Worm (Caenorhabditis elegans) whole organism, late embryonic: ENCODE results near the gene dhs-19.

Experiments used
- C08G9.2 ChIP-seq: sonication (generic microtip); optimal IDR thresholded peaks from 2 replicates; lab custom pipeline; 2016; ENCODE audit warnings: mild to moderate bottlenecking, missing genetic modification characterization, moderate library complexity, missing compliant biosample characterization
- C38D4.7 ChIP-seq: fragments of 200-800 bp; sonication (Bioruptor generic); optimal IDR thresholded peaks from 2 replicates; lab custom pipeline; 2018; ENCODE audit warnings: mild to moderate bottlenecking, missing genetic modification characterization, moderate library complexity, missing compliant biosample characterization
- F13H6.1 ChIP-seq: sonication (generic microtip); optimal IDR thresholded peaks from 2 replicates; lab custom pipeline; 2016; ENCODE audit warnings: missing genetic modification characterization, missing compliant biosample characterization
- ceh-14 ChIP-seq: sonication (generic microtip); optimal IDR thresholded peaks from 2 replicates; lab custom pipeline; 2016; ENCODE audit warnings: missing genotype, missing genetic modification characterization, missing compliant biosample characterization
- ceh-18 ChIP-seq: sonication (generic microtip); optimal IDR thresholded peaks from 2 replicates; lab custom pipeline; 2016; ENCODE audit warnings: missing genetic modification characterization, missing compliant biosample characterization
- ceh-19 ChIP-seq: fragments of 200-800 bp; sonication (Bioruptor generic); optimal IDR thresholded peaks from 2 replicates; lab custom pipeline; 2018; ENCODE audit warnings: mild to moderate bottlenecking, missing genetic modification characterization, missing compliant biosample characterization
- ceh-2 ChIP-seq: sonication (generic microtip); optimal IDR thresholded peaks from 2 replicates; lab custom pipeline; 2016; ENCODE audit warnings: missing genotype, missing genetic modification characterization, missing compliant biosample characterization
- ceh-30 ChIP-seq: fragments of 150-350 bp; optimal IDR thresholded peaks from 2 replicates; lab custom pipeline; 2014; ENCODE audit warnings: missing biosample characterization, missing genetic modification characterization
- ceh-31 ChIP-seq: sonication (generic microtip); optimal IDR thresholded peaks from 2 replicates; lab custom pipeline; 2016; ENCODE audit warnings: missing genetic modification characterization, missing compliant biosample characterization
- ceh-34 ChIP-seq: sonication (generic microtip); optimal IDR thresholded peaks from 2 replicates; lab custom pipeline; 2016; ENCODE audit warnings: mild to moderate bottlenecking, missing genetic modification characterization, missing compliant biosample characterization
- ceh-48 ChIP-seq: sonication (generic microtip); optimal IDR thresholded peaks from 2 replicates; lab custom pipeline; 2016; ENCODE audit warnings: missing genetic modification characterization, inconsistent platforms, missing compliant biosample characterization
- ceh-6 ChIP-seq: fragments of 200-800 bp; sonication (Bioruptor generic); optimal IDR thresholded peaks from 2 replicates; lab custom pipeline; 2018; ENCODE audit warnings: mild to moderate bottlenecking, missing genetic modification characterization, missing compliant biosample characterization
- dmd-4 ChIP-seq: sonication (generic microtip); optimal IDR thresholded peaks from 2 replicates; lab custom pipeline; 2016; ENCODE audit warnings: borderline replicate concordance, missing genetic modification characterization, missing compliant biosample characterization
- elt-2 ChIP-seq: sonication (generic microtip); optimal IDR thresholded peaks from 2 replicates; lab custom pipeline; 2016; ENCODE audit warnings: missing genetic modification reagents, missing genetic modification characterization, missing compliant biosample characterization
- elt-4 ChIP-seq: sonication (generic microtip); optimal IDR thresholded peaks from 2 replicates; lab custom pipeline; 2016; ENCODE audit warnings: missing genetic modification characterization, missing compliant biosample characterization
- ets-4 ChIP-seq: sonication (generic microtip); optimal IDR thresholded peaks from 2 replicates; lab custom pipeline; 2016; ENCODE audit warnings: missing genetic modification characterization, missing compliant biosample characterization
- eyg-1 ChIP-seq: sonication (generic microtip); optimal IDR thresholded peaks from 2 replicates; lab custom pipeline; 2016; ENCODE audit warnings: missing genotype, missing genetic modification characterization, missing compliant biosample characterization
- fax-1 ChIP-seq: sonication (generic microtip); optimal IDR thresholded peaks from 2 replicates; lab custom pipeline; 2016; ENCODE audit warnings: missing genotype, missing genetic modification characterization, missing compliant biosample characterization
- hlh-15 ChIP-seq: sonication (generic microtip); optimal IDR thresholded peaks from 2 replicates; lab custom pipeline; 2016; ENCODE audit warnings: missing genetic modification characterization, missing compliant biosample characterization
- hlh-6 ChIP-seq: sonication (generic microtip); optimal IDR thresholded peaks from 2 replicates; lab custom pipeline; 2016; ENCODE audit warnings: missing genotype, missing genetic modification characterization, missing compliant biosample characterization
- hlh-8 ChIP-seq: sonication (generic microtip); optimal IDR thresholded peaks from 2 replicates; lab custom pipeline; 2016; ENCODE audit warnings: missing genotype, missing genetic modification characterization, missing compliant biosample characterization
- lim-6 ChIP-seq: sonication (generic microtip); optimal IDR thresholded peaks from 2 replicates; lab custom pipeline; 2016; ENCODE audit warnings: missing genetic modification characterization, missing compliant biosample characterization
- nfya-1 ChIP-seq: sonication (generic microtip); optimal IDR thresholded peaks from 2 replicates; lab custom pipeline; 2017; ENCODE audit warnings: missing genetic modification characterization, mild to moderate bottlenecking, missing compliant biosample characterization, antibody characterized with exemption, moderate library complexity
- nhr-11 ChIP-seq: fragments of 150-350 bp; optimal IDR thresholded peaks from 2 replicates; lab custom pipeline; 2014; ENCODE audit warnings: missing biosample characterization, missing genetic modification characterization
- odd-2 ChIP-seq: sonication (generic microtip); optimal IDR thresholded peaks from 2 replicates; lab custom pipeline; 2017; ENCODE audit warnings: antibody characterized with exemption, mild to moderate bottlenecking, missing genetic modification characterization, missing compliant biosample characterization
- pag-3 ChIP-seq: sonication (generic microtip); optimal IDR thresholded peaks from 2 replicates; lab custom pipeline; 2016; ENCODE audit warnings: missing compliant biosample characterization, missing genetic modification characterization, borderline replicate concordance
- pat-9 ChIP-seq: fragments of 200-800 bp; sonication (Bioruptor generic); optimal IDR thresholded peaks from 2 replicates; lab custom pipeline; 2018; ENCODE audit warnings: mild to moderate bottlenecking, missing genetic modification characterization, moderate library complexity, missing compliant biosample characterization
- pha-4 ChIP-seq: fragments of 150-350 bp; optimal IDR thresholded peaks from 2 replicates; lab custom pipeline; 2018; ENCODE audit warnings: missing biosample characterization, missing genetic modification reagents, missing genetic modification characterization
- ref-2 ChIP-seq: sonication (generic microtip); optimal IDR thresholded peaks from 2 replicates; lab custom pipeline; 2016; ENCODE audit warnings: missing genetic modification characterization, missing compliant biosample characterization
- rnt-1 ChIP-seq: sonication (generic microtip); optimal IDR thresholded peaks from 2 replicates; lab custom pipeline; 2016; ENCODE audit warnings: missing genetic modification characterization, missing compliant biosample characterization
- sdc-2 ChIP-seq: sonication (generic microtip); optimal IDR thresholded peaks from 2 replicates; lab custom pipeline; 2016; ENCODE audit warnings: missing genotype, missing genetic modification characterization, missing compliant biosample characterization
- syd-9 ChIP-seq: sonication (generic microtip); optimal IDR thresholded peaks from 2 replicates; lab custom pipeline; 2016; ENCODE audit warnings: mild to moderate bottlenecking, missing genetic modification characterization, moderate library complexity, missing compliant biosample characterization
- tbx-2 ChIP-seq: sonication (generic microtip); optimal IDR thresholded peaks from 2 replicates; lab custom pipeline; 2016; ENCODE audit warnings: missing genetic modification characterization, missing compliant biosample characterization
- tbx-7 ChIP-seq: sonication (generic microtip); optimal IDR thresholded peaks from 2 replicates; lab custom pipeline; 2016; ENCODE audit warnings: missing genotype, missing genetic modification characterization, missing compliant biosample characterization
- ttx-3 ChIP-seq: sonication (generic microtip); optimal IDR thresholded peaks from 2 replicates; lab custom pipeline; 2016; ENCODE audit warnings: missing genetic modification reagents, missing genetic modification characterization, missing compliant biosample characterization
- unc-42 ChIP-seq: sonication (generic microtip); optimal IDR thresholded peaks from 2 replicates; lab custom pipeline; 2016; ENCODE audit warnings: missing genotype, missing genetic modification characterization, missing compliant biosample characterization
- zip-5 ChIP-seq: sonication (generic microtip); optimal IDR thresholded peaks from 2 replicates; lab custom pipeline; 2016; ENCODE audit warnings: missing genetic modification characterization, missing compliant biosample characterization
- ztf-16 ChIP-seq: sonication (generic microtip); optimal IDR thresholded peaks from 2 replicates; lab custom pipeline; 2017; ENCODE audit warnings: missing genetic modification characterization, missing compliant biosample characterization

Gene dhs-19

DNA sequence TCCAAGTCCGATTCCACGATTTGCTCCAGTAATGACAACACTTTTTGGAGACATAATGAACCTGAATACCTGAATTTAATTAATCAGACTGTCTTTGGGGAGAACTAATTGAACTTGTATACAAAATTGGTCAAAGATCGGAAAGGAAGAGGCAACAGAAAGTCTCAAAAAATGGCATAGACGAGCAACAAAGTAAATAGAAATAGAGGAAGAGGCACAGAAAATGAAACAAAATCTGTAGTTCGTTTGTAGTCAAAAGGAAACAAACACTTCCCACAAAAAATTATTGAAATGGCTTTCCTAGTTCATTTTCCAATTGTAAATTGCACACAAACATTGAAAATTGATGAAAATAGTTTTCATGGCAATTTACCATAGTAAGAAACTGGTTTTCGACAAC is 24.4 kb upstream of the dhs-19 start, which contains the start of gene C55A6.6:
Gene C55A6.6 (minus strand): TSS at position 61 of the 400 bp plus-strand sequence.
- TF ChIP-seq hlh-8 (tag; lab: Kevin White, UChicago) (no peak), nhr-11 (tag; lab: Kevin White, UChicago) (no peak), elt-4 (no peak), elt-2 (tag; lab: Kevin White, UChicago) (no peak), ets-4 (tag; lab: Kevin White, UChicago) (no peak), odd-2 (tag; lab: Kevin White, UChicago) (no peak), C38D4.7 (GFP tag; lab: Kevin White, UChicago) (no peak), hlh-15 (tag; lab: Kevin White, UChicago) (no peak)

DNA sequence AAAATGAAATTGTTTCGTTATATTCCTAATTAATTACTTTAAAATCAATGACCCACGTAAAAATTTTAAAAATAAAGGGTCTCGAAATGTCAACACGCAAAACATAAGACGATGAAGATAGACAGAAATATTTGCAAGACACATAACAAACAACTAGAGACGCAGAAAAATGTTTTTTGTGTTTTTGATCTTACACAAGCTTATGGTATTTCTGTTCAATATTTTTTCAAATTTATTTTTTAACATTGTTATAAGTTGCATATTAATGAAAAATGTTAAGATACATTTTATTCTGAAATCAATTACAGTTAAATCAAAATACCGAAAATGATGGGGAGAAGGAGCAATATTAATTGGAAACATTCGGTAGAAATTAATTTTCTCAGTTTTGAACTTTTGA is 23.1 kb upstream of the dhs-19 start, which contains the start of gene C55A6.3:
Gene C55A6.3 (minus strand): TSS at position 101 of the 400 bp plus-strand sequence.
- TF ChIP-seq pat-9 (tag; lab: Kevin White, UChicago) (no peak), eyg-1 (tag; lab: Kevin White, UChicago) (no peak), tbx-2 (tag; lab: Kevin White, UChicago) (no peak), ceh-19 (GFP tag; lab: Kevin White, UChicago) (no peak), pha-4 (tag; lab: Kevin White, UChicago) (no peak)

DNA sequence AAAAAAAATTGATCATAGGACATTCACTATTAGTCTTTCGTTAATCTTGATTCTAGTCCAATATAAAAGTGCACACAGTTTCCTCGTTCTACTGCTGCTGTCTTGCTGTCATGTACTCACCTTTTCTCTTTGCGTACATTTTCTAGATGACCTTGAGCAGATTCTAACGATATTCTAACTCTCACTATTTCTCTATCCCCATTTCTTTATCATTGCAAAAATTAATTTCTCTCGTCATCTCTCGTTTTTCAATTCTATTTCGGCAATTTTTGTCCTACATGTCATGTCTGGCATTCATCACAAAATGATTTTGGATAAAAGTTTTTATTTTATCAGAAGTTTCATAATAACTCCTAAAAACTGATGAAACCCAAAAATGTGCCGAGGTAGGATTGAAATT is 18.5 kb upstream of the dhs-19 start, which contains the start of gene ttll-5:
Gene ttll-5 (plus strand): TSS at position 288 of the 400 bp plus-strand sequence.
- TF ChIP-seq ets-4 (tag; lab: Kevin White, UChicago): no peak
- no peak for TF ChIP-seq F13H6.1 (tag; lab: Kevin White, UChicago)
- TF ChIP-seq ceh-30 (tag; lab: Kevin White, UChicago): no peak
- TF ChIP-seq, all 69 proteins: peak for 0

DNA sequence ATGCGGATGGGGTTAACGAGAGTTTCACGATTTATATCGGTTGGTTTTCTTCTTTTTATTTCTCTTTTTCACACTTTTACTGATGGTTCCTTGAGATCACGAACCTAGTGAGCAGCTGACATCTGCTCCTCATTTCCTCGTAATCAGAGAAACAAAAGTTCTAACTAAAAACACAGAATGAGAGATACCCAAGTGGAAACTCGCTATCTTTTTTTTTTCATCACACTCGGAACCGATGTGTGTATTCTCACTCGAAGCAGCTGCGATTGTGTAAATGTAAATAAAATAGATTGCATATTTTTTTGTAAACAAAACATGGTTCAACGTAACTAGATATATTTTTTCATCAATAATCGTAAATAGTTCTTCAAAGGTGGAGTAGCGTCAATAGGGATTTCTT is 16.1 kb upstream of the dhs-19 start:
- TF ChIP-seq ceh-34 (no peak), elt-2 (tag; lab: Kevin White, UChicago) (no peak), pag-3 (tag; lab: Kevin White, UChicago) (no peak), nfya-1 (tag; lab: Kevin White, UChicago) (no peak), ceh-18 (tag; lab: Kevin White, UChicago) (peak; percentile 51)

DNA sequence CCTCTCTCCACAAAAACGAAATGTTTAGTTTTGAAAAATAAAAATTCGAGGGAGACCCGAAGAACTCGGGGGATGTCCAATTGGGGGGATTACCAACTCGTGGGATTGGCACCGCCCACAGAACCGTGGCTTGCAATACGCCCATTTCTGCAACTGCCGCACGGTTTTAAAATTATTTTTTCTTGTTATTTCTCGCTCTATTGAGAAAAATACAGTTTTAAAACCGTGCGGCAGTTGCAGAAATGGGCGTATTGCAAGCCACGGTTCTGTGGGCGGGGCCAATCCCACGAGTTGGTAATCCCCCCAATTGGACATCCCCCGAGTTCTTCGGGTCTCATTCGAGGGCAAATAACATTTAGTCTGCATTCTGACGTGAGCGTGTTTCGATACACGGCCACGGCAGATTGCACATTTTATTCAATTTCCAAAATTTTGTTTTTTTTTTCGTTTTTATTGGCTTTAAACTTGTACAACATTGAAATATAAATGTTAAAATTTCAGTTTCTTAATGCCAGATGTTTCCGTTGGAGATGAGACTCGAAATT is 14.6 kb upstream of the dhs-19 start, which contains the start of the genes C55A6.1 and C55A6.10:
Gene C55A6.1 (minus strand): TSS at position 116 of the 545 bp plus-strand sequence.
Gene C55A6.10 (plus strand): TSS at position 495 of the 545 bp plus-strand sequence.
- TF ChIP-seq ceh-19 (GFP tag; lab: Kevin White, UChicago) (peak; percentile 19), ceh-31 (tag; lab: Kevin White, UChicago) (peak; percentile 96), zip-5 (peak; percentile 43), fax-1 (tag; lab: Kevin White, UChicago) (peak; percentile 50), C08G9.2 (peak; percentile 75), unc-42 (tag; lab: Kevin White, UChicago) (peak; percentile 83), tbx-7 (tag; lab: Kevin White, UChicago) (peak; percentile 62), ztf-16 (tag; lab: Kevin White, UChicago) (peak; percentile 11), ceh-34 (peak; percentile 53), F13H6.1 (tag; lab: Kevin White, UChicago) (peak; percentile 70), syd-9 (peak; percentile 36), rnt-1 (tag; lab: Kevin White, UChicago) (peak; percentile 71), ceh-2 (tag; lab: Kevin White, UChicago) (peak; percentile 80), ref-2 (tag; lab: Kevin White, UChicago) (peak; percentile 88), nfya-1 (tag; lab: Kevin White, UChicago) (peak; percentile 73), ceh-48 (tag; lab: Kevin White, UChicago) (peak; percentile 10), hlh-6 (tag; lab: Kevin White, UChicago) (peak; percentile 15), ets-4 (tag; lab: Kevin White, UChicago) (peak; percentile 65), ttx-3 (peak; percentile 17), lim-6 (tag; lab: Kevin White, UChicago) (peak; percentile 82), hlh-8 (tag; lab: Kevin White, UChicago) (peak; percentile 32), tbx-2 (tag; lab: Kevin White, UChicago) (peak; percentile 93), dmd-4 (tag; lab: Kevin White, UChicago) (peak; percentile 15), sdc-2 (peak; percentile 30), elt-2 (tag; lab: Kevin White, UChicago) (peak; percentile 36), ceh-18 (tag; lab: Kevin White, UChicago) (peak; percentile 35), ceh-14 (tag; lab: Kevin White, UChicago) (peak; percentile 92), ceh-6 (peak; percentile 14)
